Worm (Caenorhabditis elegans) whole organism, L1 larva: ENCODE measurements around the gene gphr-2.

Source experiments
- C04F5.9 ChIP-seq: sonication (generic microtip); optimal IDR thresholded peaks from 2 replicates; lab custom pipeline; 2016; ENCODE audit warnings: missing genetic modification characterization, missing compliant biosample characterization
- C34B4.2 ChIP-seq: sonication (generic microtip); optimal IDR thresholded peaks from 2 replicates; lab custom pipeline; 2017; ENCODE audit warnings: mild to moderate bottlenecking, missing genetic modification characterization, missing compliant biosample characterization
- F16B12.6 ChIP-seq: fragments of 150-350 bp; optimal IDR thresholded peaks from 2 replicates; lab custom pipeline; 2014; ENCODE audit warnings: missing biosample characterization, missing genetic modification characterization
- aha-1 ChIP-seq: fragments of 150-350 bp; optimal IDR thresholded peaks from 2 replicates; lab custom pipeline; 2014; ENCODE audit warnings: missing biosample characterization, missing genetic modification characterization
- alr-1 ChIP-seq: fragments of 200-800 bp; sonication (Bioruptor generic); optimal IDR thresholded peaks from 2 replicates; lab custom pipeline; 2018; ENCODE audit warnings: borderline replicate concordance, mild to moderate bottlenecking, missing genetic modification characterization, missing compliant biosample characterization
- blmp-1 ChIP-seq: fragments of 150-350 bp; optimal IDR thresholded peaks from 2 replicates; lab custom pipeline; 2014; ENCODE audit warnings: missing biosample characterization, missing genetic modification characterization
- ceh-8 ChIP-seq: fragments of 200-800 bp; sonication (Bioruptor generic); optimal IDR thresholded peaks from 2 replicates; lab custom pipeline; 2018; ENCODE audit warnings: mild to moderate bottlenecking, missing genetic modification characterization, moderate library complexity, missing compliant biosample characterization
- ceh-82 ChIP-seq, 3 experiments: fragments of 150-350 bp in 1 of 3; sonication (generic microtip) in 2 of 3; optimal IDR thresholded peaks; 2 replicates each; lab custom pipeline; 2014 to 2017; ENCODE audit warnings: missing biosample characterization in 3 of 3, missing genetic modification characterization in 3 of 3
- ces-1 ChIP-seq: fragments of 150-350 bp; optimal IDR thresholded peaks from 2 replicates; lab custom pipeline; 2014; ENCODE audit warnings: missing biosample characterization, missing genetic modification reagents, missing genetic modification characterization
- dsc-1 ChIP-seq: sonication (generic microtip); optimal IDR thresholded peaks from 2 replicates; lab custom pipeline; 2016; ENCODE audit warnings: mild to moderate bottlenecking, missing genetic modification characterization, missing compliant biosample characterization
- efl-1 ChIP-seq, 4 experiments: fragments of 150-350 bp; optimal IDR thresholded peaks in 3 of 4; peaks in 1 of 4; 1 replicate in 1 of 4; 2 replicates in 3 of 4; lab custom pipeline; 2014; ENCODE audit warnings: missing biosample characterization in 2 of 4, missing genetic modification characterization in 2 of 4, missing genetic modification reagents in 2 of 4
- efl-3 ChIP-seq: fragments of 200-800 bp; sonication (Bioruptor generic); optimal IDR thresholded peaks from 2 replicates; lab custom pipeline; 2018; ENCODE audit warnings: mild to moderate bottlenecking, missing genetic modification characterization, missing compliant biosample characterization
- elt-2 ChIP-seq: sonication (generic microtip); optimal IDR thresholded peaks from 2 replicates; lab custom pipeline; 2016; ENCODE audit warnings: missing genetic modification characterization, mild to moderate bottlenecking, inconsistent platforms, missing compliant biosample characterization, missing genetic modification reagents
- ets-5 ChIP-seq: fragments of 200-800 bp; sonication (Bioruptor generic); IDR thresholded peaks from 2 replicates; pipeline ENCODE4 v1.3.6; 2022; ENCODE audit warnings: missing genetic modification characterization, missing compliant biosample characterization
- fkh-8 ChIP-seq: sonication (generic microtip); optimal IDR thresholded peaks from 2 replicates; lab custom pipeline; 2016; ENCODE audit warnings: mild to moderate bottlenecking, missing genetic modification characterization, missing compliant biosample characterization
- irx-1 ChIP-seq: sonication (generic microtip); optimal IDR thresholded peaks from 2 replicates; lab custom pipeline; 2016; ENCODE audit warnings: missing genetic modification characterization, missing compliant biosample characterization
- lin-13 ChIP-seq: fragments of 150-350 bp; optimal IDR thresholded peaks from 2 replicates; lab custom pipeline; 2014; ENCODE audit warnings: missing biosample characterization, missing genetic modification reagents, missing genetic modification characterization
- lir-3 ChIP-seq: sonication (generic microtip); optimal IDR thresholded peaks from 2 replicates; lab custom pipeline; 2016; ENCODE audit warnings: mild to moderate bottlenecking, missing genetic modification characterization, moderate library complexity, missing compliant biosample characterization; ENCODE audit not compliant: poor library complexity
- mdl-1 ChIP-seq, 2 experiments: fragments of 150-350 bp; optimal IDR thresholded peaks; 2 replicates each; lab custom pipeline; 2014 to 2017; ENCODE audit warnings: missing biosample characterization in 2 of 2, missing genetic modification characterization in 2 of 2, inconsistent platforms in 1 of 2
- mep-1 ChIP-seq: fragments of 150-350 bp; optimal IDR thresholded peaks from 2 replicates; lab custom pipeline; 2014; ENCODE audit warnings: missing biosample characterization, missing genetic modification characterization
- nhr-11 ChIP-seq: fragments of 150-350 bp; optimal IDR thresholded peaks from 2 replicates; lab custom pipeline; 2014; ENCODE audit warnings: missing biosample characterization, missing genetic modification characterization
- nhr-12 ChIP-seq: sonication (generic microtip); optimal IDR thresholded peaks from 2 replicates; lab custom pipeline; 2017; ENCODE audit warnings: missing biosample characterization, missing genetic modification characterization
- nhr-20 ChIP-seq: sonication (generic microtip); optimal IDR thresholded peaks from 2 replicates; lab custom pipeline; 2016; ENCODE audit warnings: mild to moderate bottlenecking, missing genetic modification characterization, missing compliant biosample characterization
- nhr-71 ChIP-seq: sonication (generic microtip); optimal IDR thresholded peaks from 2 replicates; lab custom pipeline; 2016; ENCODE audit warnings: mild to moderate bottlenecking, missing genetic modification characterization, moderate library complexity, missing compliant biosample characterization
- nhr-76 ChIP-seq: sonication (generic microtip); optimal IDR thresholded peaks from 2 replicates; lab custom pipeline; 2017; ENCODE audit warnings: missing biosample characterization, missing genetic modification characterization
- nhr-85 ChIP-seq: sonication (generic microtip); peaks from one replicate; lab custom pipeline; 2016; ENCODE audit warnings: missing genetic modification characterization, inconsistent platforms, missing compliant biosample characterization
- pax-3 ChIP-seq: fragments of 200-800 bp; sonication (Bioruptor generic); optimal IDR thresholded peaks from 2 replicates; lab custom pipeline; 2018; ENCODE audit warnings: mild to moderate bottlenecking, missing genetic modification characterization, moderate library complexity, missing compliant biosample characterization
- pqm-1 ChIP-seq: sonication (generic microtip); optimal IDR thresholded peaks from 3 replicates; lab custom pipeline; 2017; ENCODE audit warnings: missing biosample characterization, missing genetic modification characterization
- snpc-4 ChIP-seq: fragments of 150-350 bp; optimal IDR thresholded peaks from 2 replicates; lab custom pipeline; 2014; ENCODE audit warnings: missing biosample characterization, missing genetic modification characterization
- snu-23 ChIP-seq: sonication (generic microtip); optimal IDR thresholded peaks from 2 replicates; lab custom pipeline; 2016; ENCODE audit warnings: missing genetic modification characterization, missing compliant biosample characterization
- sox-4 ChIP-seq: sonication (generic microtip); optimal IDR thresholded peaks from 2 replicates; lab custom pipeline; 2016; ENCODE audit warnings: missing genetic modification characterization, missing compliant biosample characterization
- sptf-1 ChIP-seq: fragments of 150-350 bp; optimal IDR thresholded peaks from 2 replicates; lab custom pipeline; 2014; ENCODE audit warnings: missing biosample characterization, missing genetic modification characterization
- sup-37 ChIP-seq: fragments of 200-800 bp; sonication (Bioruptor generic); optimal IDR thresholded peaks from 2 replicates; lab custom pipeline; 2018; ENCODE audit warnings: mild to moderate bottlenecking, missing genetic modification characterization, missing compliant biosample characterization
- swsn-7 ChIP-seq: sonication (generic microtip); optimal IDR thresholded peaks from 2 replicates; lab custom pipeline; 2016; ENCODE audit warnings: missing genetic modification characterization, missing compliant biosample characterization
- tbx-2 ChIP-seq: sonication (generic microtip); optimal IDR thresholded peaks from 2 replicates; lab custom pipeline; 2016; ENCODE audit warnings: missing genetic modification characterization, missing compliant biosample characterization
- unc-130 ChIP-seq: fragments of 150-350 bp; optimal IDR thresholded peaks from 2 replicates; lab custom pipeline; 2017; ENCODE audit warnings: missing biosample characterization, missing genetic modification characterization, inconsistent platforms
- unc-86 ChIP-seq: sonication (generic microtip); optimal IDR thresholded peaks from 2 replicates; lab custom pipeline; 2016; ENCODE audit warnings: missing genetic modification characterization, missing compliant biosample characterization
- unc-98 ChIP-seq: fragments of 200-800 bp; sonication (Bioruptor generic); IDR thresholded peaks from 2 replicates; pipeline ENCODE4 v1.3.6; 2022; ENCODE audit warnings: missing genetic modification characterization, missing compliant biosample characterization
- zag-1 ChIP-seq: fragments of 150-350 bp; optimal IDR thresholded peaks from 2 replicates; lab custom pipeline; 2014; ENCODE audit warnings: missing biosample characterization, missing genetic modification characterization
- zip-4 ChIP-seq: fragments of 200-800 bp; sonication (Bioruptor generic); optimal IDR thresholded peaks from 2 replicates; lab custom pipeline; 2018; ENCODE audit warnings: mild to moderate bottlenecking, missing genetic modification characterization, moderate library complexity, missing compliant biosample characterization
- ztf-11 ChIP-seq, 2 experiments: sonication (generic microtip); optimal IDR thresholded peaks; 2 replicates each; lab custom pipeline; 2016 to 2017; ENCODE audit warnings: missing genetic modification characterization in 2 of 2, missing biosample characterization in 1 of 2, missing compliant biosample characterization in 1 of 2
- ztf-4 ChIP-seq: fragments of 150-350 bp; optimal IDR thresholded peaks from 2 replicates; lab custom pipeline; 2014; ENCODE audit warnings: missing biosample characterization, missing genetic modification characterization

The gphr-2 gene

ce11 chrX:14287888-14288287, 19.7 kb downstream of the gphr-2 start (continued):
- TF ChIP-seq lir-3 (no peak), unc-98 (GFP tag; lab: Robert Waterston, UW) (no peak), sox-4 (no peak), zip-4 (GFP tag; lab: Kevin White, UChicago) (no peak), snpc-4 (no peak), dsc-1 (tag; lab: Kevin White, UChicago) (no peak), sptf-1 (no peak), nhr-71 (peak; percentile 86), tbx-2 (tag; lab: Kevin White, UChicago) (peak; percentile 48), zag-1 (tag; lab: Kevin White, UChicago) (no peak), snu-23 (peak; percentile 44), aha-1 (tag; lab: Kevin White, UChicago) (no peak), irx-1 (tag; lab: Kevin White, UChicago) (no peak), elt-2 (tag; lab: Kevin White, UChicago) (no peak), sup-37 (no peak), mep-1 (peak; percentile 35), nhr-20 (peak; percentile 46), unc-130 (peak; percentile 40), unc-86 (tag; lab: Kevin White, UChicago) (no peak), C34B4.2 (tag; lab: Kevin White, UChicago) (no peak), nhr-11 (tag; lab: Kevin White, UChicago) (peak; percentile 6), nhr-76 (no peak), nhr-85 (tag; lab: Kevin White, UChicago) (no peak), ces-1 (GFP tag; lab: Kevin White, UChicago) (no peak), C04F5.9 (tag; lab: Kevin White, UChicago) (no peak), pax-3 (no peak), swsn-7 (tag; lab: Kevin White, UChicago) (peak; percentile 22), efl-1 (optimal IDR thresholded peaks at IDR 0.05; lab: Kevin White, UChicago) (no peak), efl-1 (GFP tag; optimal IDR thresholded peaks at IDR 0.05 in 1 of 2; lab: Kevin White, UChicago) (peak in 1 of 2 experiments; percentile 71), mdl-1 (tag; optimal IDR thresholded peaks at IDR 0.05; lab: Kevin White, UChicago) (peak in 1 of 2 experiments; percentile 32), alr-1 (tag; lab: Kevin White, UChicago) (no peak), ceh-8 (GFP tag; lab: Kevin White, UChicago) (no peak), lin-13 (GFP tag; lab: Kevin White, UChicago) (no peak), ztf-4 (tag; lab: Kevin White, UChicago) (no peak), ceh-82 (tag; optimal IDR thresholded peaks at IDR 0.05; lab: Kevin White, UChicago) (no peak), pqm-1 (tag; lab: Kevin White, UChicago) (no peak), nhr-12 (tag; lab: Kevin White, UChicago) (no peak), ets-5 (no peak), fkh-8 (tag; lab: Kevin White, UChicago) (no peak), ztf-11 (tag; optimal IDR thresholded peaks at IDR 0.05; lab: Kevin White, UChicago) (no peak), blmp-1 (tag; lab: Kevin White, UChicago) (no peak), efl-3 (GFP tag; lab: Kevin White, UChicago) (no peak)
- TF ChIP-seq, all 84 proteins: peak for 14

- TF ChIP-seq F16B12.6 (tag; lab: Kevin White, UChicago) = no peak
- TF ChIP-seq efl-1 (optimal IDR thresholded peaks at IDR 0.05; lab: Kevin White, UChicago) = no peak
- peak in 1 of 2 experiments; percentile 9 for TF ChIP-seq efl-1 (GFP tag; optimal IDR thresholded peaks at IDR 0.05 in 1 of 2; lab: Kevin White, UChicago)
Observed at ce11 chrX:14281526-14281925, 26.0 kb downstream of the gphr-2 start, which contains the start of gene E02H4.2. TSS of gene E02H4.2 (minus strand) at chrX:14281626.
